Fruit fly (Drosophila melanogaster) whole organism, wandering third instar larva: ENCODE results near the gene Rpt4.

ENCODE experiments used
- CG32264 ChIP-seq: fragments of 200-800 bp; sonication (Bioruptor generic); optimal IDR thresholded peaks from 2 replicates; lab custom pipeline; 2016; ENCODE audit warnings: missing biosample characterization, missing genetic modification characterization
- CrebA ChIP-seq: fragments of 200-800 bp; sonication (Bioruptor generic); optimal IDR thresholded peaks from 2 replicates; lab custom pipeline; 2016; ENCODE audit warnings: missing biosample characterization, mild to moderate bottlenecking, missing genetic modification characterization, borderline replicate concordance
- Dfd ChIP-seq: fragments of >200 bp; optimal IDR thresholded peaks from 2 replicates; lab custom pipeline; 2017; ENCODE audit warnings: missing biosample characterization, missing genetic modification characterization
- Dif ChIP-seq: fragments of 200-275, 200-300 bp; sonication (Bioruptor generic); optimal IDR thresholded peaks from 2 replicates; lab custom pipeline; 2018; ENCODE audit warnings: missing biosample characterization, missing genetic modification characterization; ENCODE audit not compliant: partially characterized antibody
- GATAd ChIP-seq: sonication (Bioruptor generic); optimal IDR thresholded peaks from 2 replicates; lab custom pipeline; 2016; ENCODE audit warnings: missing biosample characterization, missing genetic modification characterization
- HLH106 ChIP-seq: fragments of 200-800 bp; optimal IDR thresholded peaks from 3 replicates; lab custom pipeline; 2019; ENCODE audit warnings: missing biosample characterization, mild to moderate bottlenecking, missing genetic modification characterization, moderate library complexity
- Hnf4 ChIP-seq: fragments of 200-800 bp; sonication (Bioruptor generic); optimal IDR thresholded peaks from 2 replicates; lab custom pipeline; 2016; ENCODE audit warnings: missing biosample characterization, mild to moderate bottlenecking, missing genetic modification characterization
- Hr78 ChIP-seq: fragments of >200 bp; optimal IDR thresholded peaks from 2 replicates; lab custom pipeline; 2017; ENCODE audit warnings: missing biosample characterization, missing genetic modification characterization
- Hr83 ChIP-seq: fragments of 200-300 bp; sonication (Bioruptor generic); optimal IDR thresholded peaks from 2 replicates; lab custom pipeline; 2016; ENCODE audit warnings: missing biosample characterization, mild to moderate bottlenecking, missing genetic modification characterization, moderate library complexity; ENCODE audit not compliant: poor library complexity, severe bottlenecking
- Jra ChIP-seq: sonication (Bioruptor generic); optimal IDR thresholded peaks from 2 replicates; lab custom pipeline; 2016; ENCODE audit warnings: missing biosample characterization, missing genetic modification characterization
- Mio ChIP-seq: sonication (Bioruptor generic); optimal IDR thresholded peaks from 2 replicates; lab custom pipeline; 2016; ENCODE audit warnings: missing biosample characterization, missing genetic modification characterization
- Myc ChIP-seq: fragments of >200 bp; optimal IDR thresholded peaks from 2 replicates; lab custom pipeline; 2017
- N ChIP-seq: fragments of >200 bp; optimal IDR thresholded peaks from 2 replicates; lab custom pipeline; 2018; ENCODE audit warnings: missing biosample characterization, missing external identifiers, missing genetic modification characterization
- OdsH ChIP-seq: fragments of 200-800 bp; sonication (Bioruptor generic); optimal IDR thresholded peaks from 2 replicates; lab custom pipeline; 2016; ENCODE audit warnings: missing biosample characterization, mild to moderate bottlenecking, missing genetic modification characterization
- Sp1 ChIP-seq: fragments of 200-800 bp; sonication (Bioruptor generic); optimal IDR thresholded peaks from 3 replicates; lab custom pipeline; 2019; ENCODE audit warnings: missing biosample characterization, mild to moderate bottlenecking, missing genetic modification characterization, moderate library complexity
- Vsx2 ChIP-seq: fragments of 200-300, 225-300 bp; sonication (Bioruptor generic); optimal IDR thresholded peaks from 2 replicates; lab custom pipeline; 2018; ENCODE audit warnings: missing biosample characterization, missing genetic modification characterization; ENCODE audit not compliant: partially characterized antibody
- br ChIP-seq: fragments of 200-800 bp; sonication (Bioruptor generic); optimal IDR thresholded peaks from 2 replicates; lab custom pipeline; 2016; ENCODE audit warnings: missing biosample characterization, missing genetic modification characterization
- brk ChIP-seq: fragments of 200-800 bp; sonication (Bioruptor generic); optimal IDR thresholded peaks from 2 replicates; lab custom pipeline; 2016; ENCODE audit warnings: missing biosample characterization, mild to moderate bottlenecking, missing genetic modification characterization
- dl ChIP-seq, 2 experiments: fragments of 175-275, 200-275 bp in 1 of 2; fragments of 200-275 bp in 1 of 2; sonication (Bioruptor generic); optimal IDR thresholded peaks; lab custom pipeline; 2018; ENCODE audit warnings: mild to moderate bottlenecking in 2 of 2, missing biosample characterization in 2 of 2, missing genetic modification characterization in 2 of 2, moderate library complexity in 2 of 2; ENCODE audit not compliant: partially characterized antibody in 2 of 2, insufficient read depth in 1 of 2
- dmrt93B ChIP-seq: fragments of 200-800 bp; sonication (Bioruptor generic); optimal IDR thresholded peaks from 2 replicates; lab custom pipeline; 2018; ENCODE audit warnings: missing biosample characterization, mild to moderate bottlenecking, missing genetic modification characterization
- dsf ChIP-seq: sonication (Bioruptor generic); optimal IDR thresholded peaks from 2 replicates; lab custom pipeline; 2016; ENCODE audit warnings: missing biosample characterization, missing genetic modification characterization, borderline replicate concordance
- ey ChIP-seq: fragments of 200-800 bp; sonication (Bioruptor generic); optimal IDR thresholded peaks from 2 replicates; lab custom pipeline; 2016; ENCODE audit warnings: missing biosample characterization, missing genetic modification characterization
- foxo ChIP-seq, 2 experiments: fragments of 200-800 bp; sonication (Bioruptor generic); optimal IDR thresholded peaks; 2 replicates in 1 of 2; 3 replicates in 1 of 2; lab custom pipeline; 2016 to 2017; ENCODE audit warnings: missing biosample characterization in 2 of 2, missing genetic modification characterization in 2 of 2
- fru ChIP-seq: fragments of 200-800 bp; sonication (Bioruptor generic); optimal IDR thresholded peaks from 3 replicates; lab custom pipeline; 2016; ENCODE audit warnings: missing biosample characterization, mild to moderate bottlenecking, missing genetic modification characterization
- h ChIP-seq: fragments of 200-800 bp; sonication (Bioruptor generic); optimal IDR thresholded peaks from 3 replicates; lab custom pipeline; 2016; ENCODE audit warnings: missing biosample characterization, mild to moderate bottlenecking, missing genetic modification characterization
- jim ChIP-seq: fragments of 175-275, 200-325 bp; sonication (Bioruptor generic); optimal IDR thresholded peaks from 2 replicates; lab custom pipeline; 2016; ENCODE audit warnings: missing biosample characterization, mild to moderate bottlenecking, missing genetic modification characterization
- lola ChIP-seq: fragments of >200 bp; optimal IDR thresholded peaks from 2 replicates; lab custom pipeline; 2017; ENCODE audit warnings: missing biosample characterization, missing genetic modification characterization
- pan ChIP-seq: fragments of >200 bp; optimal IDR thresholded peaks from 2 replicates; lab custom pipeline; 2017
- psq ChIP-seq: fragments of 200-800 bp; sonication (Bioruptor generic); optimal IDR thresholded peaks from 3 replicates; lab custom pipeline; 2017; ENCODE audit warnings: missing biosample characterization, mild to moderate bottlenecking, missing genetic modification characterization, moderate library complexity
- rgr ChIP-seq: fragments of 200-800 bp; sonication (Bioruptor generic); optimal IDR thresholded peaks from 3 replicates; lab custom pipeline; 2016; ENCODE audit warnings: missing biosample characterization, mild to moderate bottlenecking, missing genetic modification characterization
- sage ChIP-seq: fragments of 200-800 bp; sonication (Bioruptor generic); optimal IDR thresholded peaks from 2 replicates; lab custom pipeline; 2016; ENCODE audit warnings: missing biosample characterization, mild to moderate bottlenecking, missing genetic modification characterization
- sv ChIP-seq: fragments of 200-800 bp; sonication (Bioruptor generic); optimal IDR thresholded peaks from 3 replicates; lab custom pipeline; 2016; ENCODE audit warnings: missing biosample characterization, missing genetic modification characterization
- tai ChIP-seq: sonication (Bioruptor generic); optimal IDR thresholded peaks from 2 replicates; lab custom pipeline; 2016; ENCODE audit warnings: missing biosample characterization, missing genetic modification characterization
- usp ChIP-seq: fragments of >200 bp; optimal IDR thresholded peaks from 2 replicates; lab custom pipeline; 2017; ENCODE audit warnings: missing biosample characterization, missing genetic modification characterization
- woc ChIP-seq: sonication (Bioruptor generic); optimal IDR thresholded peaks from 2 replicates; lab custom pipeline; 2016; ENCODE audit warnings: missing biosample characterization, mild to moderate bottlenecking, missing genetic modification characterization

Rpt4 gene

dm6 chrX:6339970-6340548 lies 49.0 kb upstream of the Rpt4 start:
- TF ChIP-seq sage (GFP tag; lab: Kevin White, UChicago) (no peak), psq (GFP tag; lab: Kevin White, UChicago) (peak; percentile 87)

- TF ChIP-seq HLH106 (tag; lab: Kevin White, UChicago) (peak; percentile 53), dmrt93B (GFP tag; lab: Kevin White, UChicago) (peak; percentile 22), h (GFP tag; lab: Kevin White, UChicago) (peak; percentile 55), pan (lab: Kevin White, UChicago) (no peak), N (no peak), fru (GFP tag; lab: Kevin White, UChicago) (peak; percentile 57), Dif (GFP tag; lab: Kevin White, UChicago) (peak; percentile 59), br (peak; percentile 39), usp (GFP tag; lab: Kevin White, UChicago) (no peak), psq (GFP tag; lab: Kevin White, UChicago) (no peak), Jra (GFP tag; lab: Kevin White, UChicago) (no peak), CrebA (GFP tag; lab: Kevin White, UChicago) (no peak), woc (GFP tag; lab: Kevin White, UChicago) (no peak), GATAd (GFP tag; lab: Kevin White, UChicago) (no peak), Hr83 (GFP tag; lab: Kevin White, UChicago) (no peak), ey (GFP tag; lab: Kevin White, UChicago) (peak; percentile 48), dl (GFP tag; optimal IDR thresholded peaks at IDR 0.05; lab: Kevin White, UChicago; ENCODE audit: insufficient read depth in 1 of 2, partially characterized antibody in 2 of 2) (peak; percentile 14 to 47), foxo (GFP tag; optimal IDR thresholded peaks at IDR 0.05; lab: Kevin White, UChicago) (peak in 1 of 2 experiments; percentile 62), Vsx2 (GFP tag; lab: Kevin White, UChicago) (no peak), sv (GFP tag; lab: Kevin White, UChicago) (no peak), lola (GFP tag; lab: Kevin White, UChicago) (no peak), CG32264 (no peak), OdsH (GFP tag; lab: Kevin White, UChicago) (peak; percentile 23), rgr (peak; percentile 19), Sp1 (GFP tag; lab: Kevin White, UChicago) (peak; percentile 13), Myc (lab: Kevin White, UChicago) (no peak), jim (GFP tag; lab: Kevin White, UChicago) (no peak), brk (no peak), Hnf4 (GFP tag; lab: Kevin White, UChicago) (peak; percentile 8), Dfd (GFP tag; lab: Kevin White, UChicago) (no peak), sage (GFP tag; lab: Kevin White, UChicago) (no peak), dsf (GFP tag; lab: Kevin White, UChicago) (no peak), tai (no peak), Mio (GFP tag; lab: Kevin White, UChicago) (no peak), Hr78 (GFP tag; lab: Kevin White, UChicago) (no peak)
Observed at dm6 chrX:6338738-6339614, 47.9 kb upstream of the Rpt4 start.

- TF ChIP-seq Jra (GFP tag; lab: Kevin White, UChicago) (no peak), Dif (GFP tag; lab: Kevin White, UChicago) (no peak), ey (GFP tag; lab: Kevin White, UChicago) (no peak), dsf (GFP tag; lab: Kevin White, UChicago) (no peak), usp (GFP tag; lab: Kevin White, UChicago) (no peak), Dfd (GFP tag; lab: Kevin White, UChicago) (no peak), Vsx2 (GFP tag; lab: Kevin White, UChicago) (no peak), Myc (lab: Kevin White, UChicago) (no peak), Sp1 (GFP tag; lab: Kevin White, UChicago) (no peak), jim (GFP tag; lab: Kevin White, UChicago) (no peak), pan (lab: Kevin White, UChicago) (no peak), OdsH (GFP tag; lab: Kevin White, UChicago) (no peak), Mio (GFP tag; lab: Kevin White, UChicago) (no peak)
Observed at dm6 chrX:6337702-6338101, 46.7 kb upstream of the Rpt4 start, which contains the start of gene CG3842. Gene CG3842 (plus strand): TSS chrX:6337762.
